Fruit fly (Drosophila melanogaster) whole organism, prepupa: Measurements from ENCODE around the gene LpR2.
A peak's percentile ranks its signal among the peaks of the same experiment; 100 is the strongest.

Experiments used
- Blimp-1 ChIP-seq: fragments of 200-800 bp; sonication (Bioruptor generic); optimal IDR thresholded peaks from 3 replicates; lab custom pipeline; 2017; ENCODE audit warnings: missing biosample characterization, missing genetic modification characterization, mild to moderate bottlenecking, moderate library complexity, missing genetic modification reagents
- CG10631 ChIP-seq: fragments of 200-800 bp; sonication (Bioruptor generic); optimal IDR thresholded peaks from 2 replicates; lab custom pipeline; 2016; ENCODE audit warnings: missing biosample characterization, missing genetic modification characterization
- CG10669 ChIP-seq: fragments of 200-800 bp; sonication (Bioruptor generic); optimal IDR thresholded peaks from 3 replicates; lab custom pipeline; 2018; ENCODE audit warnings: missing biosample characterization, mild to moderate bottlenecking, missing genetic modification characterization, moderate library complexity
- CG11294 ChIP-seq: fragments of 200-800 bp; sonication (Bioruptor generic); IDR thresholded peaks from 2 replicates; pipeline ENCODE4 v1.3.6; 2022; ENCODE audit warnings: missing biosample characterization, missing genetic modification characterization
- CG11902 ChIP-seq: fragments of 200-800 bp; sonication (Bioruptor generic); optimal IDR thresholded peaks from 3 replicates; lab custom pipeline; 2016; ENCODE audit warnings: missing biosample characterization, missing genetic modification characterization
- CG15336 ChIP-seq: fragments of 200-800 bp; sonication (Bioruptor generic); IDR thresholded peaks from 2 replicates; pipeline ENCODE4 v1.3.6; 2022; ENCODE audit warnings: missing biosample characterization, missing genetic modification characterization
- CG16779 ChIP-seq: fragments of 200-800 bp; sonication (Bioruptor generic); optimal IDR thresholded peaks from 3 replicates; lab custom pipeline; 2017; ENCODE audit warnings: missing biosample characterization, mild to moderate bottlenecking, missing genetic modification characterization
- CG3032 ChIP-seq: fragments of 200-800 bp; optimal IDR thresholded peaks from 2 replicates; lab custom pipeline; 2019; ENCODE audit warnings: missing biosample characterization, mild to moderate bottlenecking, missing genetic modification characterization, moderate library complexity
- CG31627 ChIP-seq: fragments of 200-800 bp; sonication (Bioruptor generic); optimal IDR thresholded peaks from 3 replicates; lab custom pipeline; 2016; ENCODE audit warnings: missing biosample characterization, missing genetic modification characterization
- CG32006 ChIP-seq: fragments of 200-800 bp; sonication (Bioruptor generic); optimal IDR thresholded peaks from 3 replicates; lab custom pipeline; 2017; ENCODE audit warnings: missing biosample characterization, mild to moderate bottlenecking, missing genetic modification characterization
- CG34406 ChIP-seq: fragments of 200-800 bp; sonication (Bioruptor generic); optimal IDR thresholded peaks from 3 replicates; lab custom pipeline; 2016; ENCODE audit warnings: missing biosample characterization, missing genetic modification characterization
- CG3919 ChIP-seq: fragments of 200-800 bp; sonication (Bioruptor generic); optimal IDR thresholded peaks from 3 replicates; lab custom pipeline; 2016; ENCODE audit warnings: missing biosample characterization, missing genetic modification characterization
- CG4318 ChIP-seq: fragments of 200-800 bp; sonication (Bioruptor generic); optimal IDR thresholded peaks from 3 replicates; lab custom pipeline; 2017; ENCODE audit warnings: missing biosample characterization, mild to moderate bottlenecking, missing genetic modification characterization
- CG6276 ChIP-seq: fragments of 200-800 bp; sonication (Bioruptor generic); optimal IDR thresholded peaks from 2 replicates; lab custom pipeline; 2017; ENCODE audit warnings: missing biosample characterization, mild to moderate bottlenecking, missing genetic modification characterization
- CG6792 ChIP-seq: fragments of 200-800 bp; sonication (Bioruptor generic); optimal IDR thresholded peaks from 3 replicates; lab custom pipeline; 2016; ENCODE audit warnings: missing biosample characterization, missing genetic modification characterization
- CG6808 ChIP-seq: fragments of 200-800 bp; sonication (Bioruptor generic); optimal IDR thresholded peaks from 3 replicates; lab custom pipeline; 2017; ENCODE audit warnings: missing biosample characterization, missing genetic modification characterization, mild to moderate bottlenecking, moderate library complexity, missing genetic modification reagents
- CG6854 ChIP-seq: fragments of 200-800 bp; sonication (Bioruptor generic); optimal IDR thresholded peaks from 2 replicates; lab custom pipeline; 2017; ENCODE audit warnings: missing biosample characterization, mild to moderate bottlenecking, missing genetic modification characterization
- CG7368 ChIP-seq: fragments of 200-800 bp; sonication (Bioruptor generic); optimal IDR thresholded peaks from 3 replicates; lab custom pipeline; 2016; ENCODE audit warnings: missing biosample characterization, missing genetic modification characterization
- CG8119 ChIP-seq: fragments of 200-800 bp; sonication (Bioruptor generic); IDR thresholded peaks from 3 replicates; pipeline ENCODE4 v1.3.6; 2022; ENCODE audit warnings: missing biosample characterization, missing genetic modification characterization
- CG8319 ChIP-seq: fragments of 200-800 bp; sonication (Bioruptor generic); optimal IDR thresholded peaks from 3 replicates; lab custom pipeline; 2016; ENCODE audit warnings: missing biosample characterization, missing genetic modification characterization
- CG8632 ChIP-seq: fragments of 200-800 bp; sonication (Bioruptor generic); optimal IDR thresholded peaks from 3 replicates; lab custom pipeline; 2016; ENCODE audit warnings: missing biosample characterization, missing genetic modification characterization
- Eip75B ChIP-seq: fragments of 200-800 bp; sonication (Bioruptor generic); optimal IDR thresholded peaks from 3 replicates; lab custom pipeline; 2016; ENCODE audit warnings: missing biosample characterization, missing genetic modification characterization
- Eip93F ChIP-seq: fragments of 200-800 bp; sonication (Bioruptor generic); optimal IDR thresholded peaks from 2 replicates; lab custom pipeline; 2016; ENCODE audit warnings: missing biosample characterization, mild to moderate bottlenecking, missing genetic modification characterization
- Ets21C ChIP-seq: fragments of 200-800 bp; sonication (Bioruptor generic); optimal IDR thresholded peaks from 3 replicates; lab custom pipeline; 2016; ENCODE audit warnings: missing biosample characterization, missing genetic modification characterization
- Ets96B ChIP-seq: fragments of 200-800 bp; optimal IDR thresholded peaks from 2 replicates; lab custom pipeline; 2019; ENCODE audit warnings: missing biosample characterization, mild to moderate bottlenecking, missing genetic modification characterization, moderate library complexity
- Gug ChIP-seq: fragments of 200-800 bp; sonication (Bioruptor generic); IDR thresholded peaks from 2 replicates; pipeline ENCODE4 v1.3.6; 2022; ENCODE audit warnings: missing biosample characterization, missing genetic modification characterization
- Hr38 ChIP-seq: sonication (Bioruptor generic); optimal IDR thresholded peaks from 2 replicates; lab custom pipeline; 2016; ENCODE audit warnings: missing biosample characterization, missing genetic modification characterization
- Hr39 ChIP-seq: fragments of 200-800 bp; sonication (Bioruptor generic); optimal IDR thresholded peaks from 2 replicates; lab custom pipeline; 2016; ENCODE audit warnings: missing biosample characterization, missing genetic modification characterization
- Hr4 ChIP-seq: fragments of 200-800 bp; sonication (Bioruptor generic); optimal IDR thresholded peaks from 3 replicates; lab custom pipeline; 2016; ENCODE audit warnings: missing biosample characterization, missing genetic modification characterization
- Lpt ChIP-seq: fragments of 200-800 bp; sonication (Bioruptor generic); optimal IDR thresholded peaks from 3 replicates; lab custom pipeline; 2016; ENCODE audit warnings: missing biosample characterization, missing genetic modification characterization
- Met ChIP-seq: fragments of 200-800 bp; sonication (Bioruptor generic); optimal IDR thresholded peaks from 3 replicates; lab custom pipeline; 2016; ENCODE audit warnings: missing biosample characterization, missing genetic modification characterization
- OdsH ChIP-seq: fragments of 200-800 bp; sonication (Bioruptor generic); optimal IDR thresholded peaks from 3 replicates; lab custom pipeline; 2016; ENCODE audit warnings: missing biosample characterization, missing genetic modification characterization
- Smox ChIP-seq: fragments of 200-800 bp; sonication (Bioruptor generic); optimal IDR thresholded peaks from 3 replicates; lab custom pipeline; 2016; ENCODE audit warnings: missing biosample characterization, missing genetic modification characterization
- Sox102F ChIP-seq: fragments of 200-800 bp; sonication (Bioruptor generic); optimal IDR thresholded peaks from 2 replicates; lab custom pipeline; 2016; ENCODE audit warnings: missing biosample characterization, mild to moderate bottlenecking, missing genetic modification characterization
- Sox14 ChIP-seq: fragments of 200-800 bp; sonication (Bioruptor generic); optimal IDR thresholded peaks from 3 replicates; lab custom pipeline; 2016; ENCODE audit warnings: missing biosample characterization, missing genetic modification characterization
- Sox15 ChIP-seq: fragments of 200-800 bp; sonication (Bioruptor generic); optimal IDR thresholded peaks from 3 replicates; lab custom pipeline; 2016; ENCODE audit warnings: missing biosample characterization, missing genetic modification characterization
- achi ChIP-seq: fragments of 200-800 bp; sonication (Bioruptor generic); optimal IDR thresholded peaks from 3 replicates; lab custom pipeline; 2016; ENCODE audit warnings: missing biosample characterization, missing genetic modification characterization
- acj6 ChIP-seq: fragments of 200-800 bp; sonication (Bioruptor generic); optimal IDR thresholded peaks from 3 replicates; lab custom pipeline; 2016; ENCODE audit warnings: missing biosample characterization, missing genetic modification characterization
- cyc ChIP-seq: fragments of 200-800 bp; sonication (Bioruptor generic); optimal IDR thresholded peaks from 3 replicates; lab custom pipeline; 2016; ENCODE audit warnings: missing biosample characterization, missing genetic modification characterization
- dac ChIP-seq: fragments of 200-800 bp; sonication (Bioruptor generic); optimal IDR thresholded peaks from 2 replicates; lab custom pipeline; 2017; ENCODE audit warnings: missing biosample characterization, mild to moderate bottlenecking, missing genetic modification characterization
- dsx ChIP-seq: fragments of 200-800 bp; optimal IDR thresholded peaks from 3 replicates; lab custom pipeline; 2019; ENCODE audit warnings: missing biosample characterization, mild to moderate bottlenecking, missing genetic modification characterization, moderate library complexity; ENCODE audit not compliant: poor library complexity, severe bottlenecking
- eg ChIP-seq: fragments of 200-800 bp; sonication (Bioruptor generic); IDR thresholded peaks from 3 replicates; pipeline ENCODE4 v1.3.6; 2022; ENCODE audit warnings: missing biosample characterization, missing genetic modification characterization
- esn ChIP-seq: fragments of 200-800 bp; sonication (Bioruptor generic); optimal IDR thresholded peaks from 2 replicates; lab custom pipeline; 2016; ENCODE audit warnings: missing biosample characterization, mild to moderate bottlenecking, missing genetic modification characterization, moderate library complexity
- fd59A ChIP-seq: fragments of 200-800 bp; sonication (Bioruptor generic); optimal IDR thresholded peaks from 2 replicates; lab custom pipeline; 2017; ENCODE audit warnings: missing biosample characterization, mild to moderate bottlenecking, missing genetic modification characterization, missing genetic modification reagents
- fd85E ChIP-seq: fragments of 200-800 bp; sonication (Bioruptor generic); optimal IDR thresholded peaks from 3 replicates; lab custom pipeline; 2016; ENCODE audit warnings: missing biosample characterization, missing genetic modification characterization
- fkh ChIP-seq: fragments of 200-800 bp; sonication (Bioruptor generic); optimal IDR thresholded peaks from 3 replicates; lab custom pipeline; 2017; ENCODE audit warnings: missing biosample characterization, mild to moderate bottlenecking, missing genetic modification characterization, moderate library complexity
- lz ChIP-seq: fragments of 200-800 bp; sonication (Bioruptor generic); optimal IDR thresholded peaks from 3 replicates; lab custom pipeline; 2016; ENCODE audit warnings: missing biosample characterization, missing genetic modification characterization
- net ChIP-seq: fragments of 200-800 bp; sonication (Bioruptor generic); optimal IDR thresholded peaks from 3 replicates; lab custom pipeline; 2016; ENCODE audit warnings: missing biosample characterization, missing genetic modification characterization
- salr ChIP-seq, 2 experiments: fragments of 200-800 bp; sonication (Bioruptor generic); optimal IDR thresholded peaks; 3 replicates each; lab custom pipeline; 2016 to 2018; ENCODE audit warnings: missing biosample characterization in 2 of 2, missing genetic modification characterization in 2 of 2, mild to moderate bottlenecking in 1 of 2
- spab ChIP-seq: fragments of 200-800 bp; sonication (Bioruptor generic); optimal IDR thresholded peaks from 2 replicates; lab custom pipeline; 2017; ENCODE audit warnings: missing biosample characterization, mild to moderate bottlenecking, missing genetic modification characterization, missing genetic modification reagents
- ss ChIP-seq, 2 experiments: fragments of 200-800 bp; sonication (Bioruptor generic); optimal IDR thresholded peaks; 2 replicates in 1 of 2; 3 replicates in 1 of 2; lab custom pipeline; 2017 to 2018; ENCODE audit warnings: mild to moderate bottlenecking in 2 of 2, missing biosample characterization in 2 of 2, missing genetic modification characterization in 2 of 2, moderate library complexity in 1 of 2
- vri ChIP-seq: fragments of 200-800 bp; sonication (Bioruptor generic); optimal IDR thresholded peaks from 3 replicates; lab custom pipeline; 2016; ENCODE audit warnings: missing biosample characterization, mild to moderate bottlenecking, missing genetic modification characterization

Gene LpR2

dm6 chr3R:25680528-25680927, 59.7 kb downstream of the LpR2 start, which contains the start of the genes CG4743 and Idh3g:
Gene CG4743 (minus strand): TSS chr3R:25680550.
Gene Idh3g (plus strand): TSS chr3R:25680845.
- TF ChIP-seq Met (GFP tag; lab: Kevin White, UChicago) (peak; percentile 94), lz (peak; percentile 93), net (GFP tag; lab: Kevin White, UChicago) (peak; percentile 95), CG34406 (peak; percentile 97), OdsH (GFP tag; lab: Kevin White, UChicago) (peak; percentile 97), CG6808 (GFP tag; lab: Kevin White, UChicago) (peak; percentile 91), Blimp-1 (GFP tag; lab: Kevin White, UChicago) (peak; percentile 82), CG3032 (tag; lab: Kevin White, UChicago) (peak; percentile 97), CG32006 (GFP tag; lab: Kevin White, UChicago) (peak; percentile 95), CG6854 (peak; percentile 90), cyc (GFP tag; lab: Kevin White, UChicago) (peak; percentile 91), CG8319 (GFP tag; lab: Kevin White, UChicago) (peak; percentile 90), CG31627 (GFP tag; lab: Kevin White, UChicago) (peak; percentile 92), Hr39 (GFP tag; lab: Kevin White, UChicago) (peak; percentile 87), salr (GFP tag; optimal IDR thresholded peaks at IDR 0.05; lab: Kevin White, UChicago) (peak; percentile 87 to 90), CG11294 (GFP tag; lab: Robert Waterston, UW) (peak; percentile 91), CG6792 (GFP tag; lab: Kevin White, UChicago) (peak; percentile 96), Ets21C (GFP tag; lab: Kevin White, UChicago) (peak; percentile 83), Lpt (GFP tag; lab: Kevin White, UChicago) (peak; percentile 93), Hr38 (GFP tag; lab: Kevin White, UChicago) (no peak), fd59A (GFP tag; lab: Kevin White, UChicago) (peak; percentile 90), CG4318 (peak; percentile 86), CG6276 (GFP tag; lab: Kevin White, UChicago) (no peak), CG10631 (peak; percentile 95), CG11902 (GFP tag; lab: Kevin White, UChicago) (peak; percentile 88), CG16779 (peak; percentile 85), CG7368 (peak; percentile 89), Eip93F (GFP tag; lab: Kevin White, UChicago) (peak; percentile 79), Eip75B (GFP tag; lab: Kevin White, UChicago) (peak; percentile 91), fd85E (GFP tag; lab: Kevin White, UChicago) (peak; percentile 74), CG15336 (peak; percentile 96), Hr4 (GFP tag; lab: Kevin White, UChicago) (peak; percentile 94), CG8632 (GFP tag; lab: Kevin White, UChicago) (peak; percentile 96), Sox15 (peak; percentile 91), ss (GFP tag; optimal IDR thresholded peaks at IDR 0.05; lab: Kevin White, UChicago) (peak; percentile 86 to 93), CG3919 (peak; percentile 96), CG8119 (GFP tag; lab: Robert Waterston, UW) (peak; percentile 95), CG10669 (peak; percentile 93), fkh (peak; percentile 86), Ets96B (tag; lab: Kevin White, UChicago) (peak; percentile 95), Gug (GFP tag; lab: Robert Waterston, UW) (peak; percentile 94), dac (peak; percentile 86), Smox (GFP tag; lab: Kevin White, UChicago) (peak; percentile 93), acj6 (GFP tag; lab: Kevin White, UChicago) (peak; percentile 97), achi (GFP tag; lab: Kevin White, UChicago) (peak; percentile 96), eg (peak; percentile 98), vri (GFP tag; lab: Kevin White, UChicago) (peak; percentile 94), dsx (GFP tag; lab: Kevin White, UChicago) (peak; percentile 95), spab (GFP tag; lab: Kevin White, UChicago) (peak; percentile 89), Sox102F (GFP tag; lab: Kevin White, UChicago) (peak; percentile 93), esn (GFP tag; lab: Kevin White, UChicago) (peak; percentile 96), Sox14 (GFP tag; lab: Kevin White, UChicago) (peak; percentile 94)
